Fruit fly (Drosophila melanogaster) Kc167 (cell line): ENCODE data around the gene TP53INP.

Source experiments
- insv ChIP-seq: fragments of >200 bp; optimal IDR thresholded peaks from 3 replicates; lab custom pipeline; 2018; ENCODE audit warnings: missing external identifiers
- psq ChIP-seq: fragments of >200 bp; optimal IDR thresholded peaks from 2 replicates; lab custom pipeline; 2017; ENCODE audit warnings: missing external identifiers

- TF ChIP-seq psq (lab: Kevin White, UChicago) (no peak), insv (lab: Kevin White, UChicago) (no peak)
Measured at dm6 chr3L:4377496-4377895, 29.2 kb upstream of the TP53INP start.
